Worm (Caenorhabditis elegans) whole organism, L2 larva: Measurements from ENCODE around the gene C10A4.7.

Source experiments
- C34F6.9 ChIP-seq: fragments of 150-350 bp; optimal IDR thresholded peaks from 2 replicates; lab custom pipeline; 2014; ENCODE audit warnings: missing biosample characterization, missing genetic modification characterization
- elt-1 ChIP-seq: fragments of 150-350 bp; optimal IDR thresholded peaks from 2 replicates; lab custom pipeline; 2014; ENCODE audit warnings: missing biosample characterization, missing genetic modification characterization
- elt-3 ChIP-seq: sonication (generic microtip); optimal IDR thresholded peaks from 2 replicates; lab custom pipeline; 2017; ENCODE audit warnings: missing biosample characterization, missing genetic modification characterization
- lin-11 ChIP-seq: fragments of 150-350 bp; sonication (generic microtip); optimal IDR thresholded peaks from 2 replicates; lab custom pipeline; 2014; ENCODE audit warnings: missing biosample characterization, missing genetic modification characterization, inconsistent platforms, mixed read lengths
- mdl-1 ChIP-seq, 2 experiments: fragments of 150-350 bp in 1 of 2; sonication (generic microtip) in 1 of 2; optimal IDR thresholded peaks; 2 replicates each; lab custom pipeline; 2017; ENCODE audit warnings: missing biosample characterization in 2 of 2, missing genetic modification characterization in 2 of 2
- nhr-10 ChIP-seq: sonication (generic microtip); optimal IDR thresholded peaks from 2 replicates; lab custom pipeline; 2017; ENCODE audit warnings: missing biosample characterization, missing genetic modification characterization
- nhr-11 ChIP-seq: fragments of 150-350 bp; optimal IDR thresholded peaks from 2 replicates; lab custom pipeline; 2014; ENCODE audit warnings: missing biosample characterization, missing genetic modification characterization
- nhr-12 ChIP-seq: fragments of 150-350 bp; optimal IDR thresholded peaks from 2 replicates; lab custom pipeline; 2014; ENCODE audit warnings: missing biosample characterization, missing genetic modification characterization
- nhr-237 ChIP-seq: fragments of 150-350 bp; optimal IDR thresholded peaks from 2 replicates; lab custom pipeline; 2014; ENCODE audit warnings: missing biosample characterization, missing genetic modification characterization
- unc-39 ChIP-seq: fragments of 150-350 bp; optimal IDR thresholded peaks from 2 replicates; lab custom pipeline; 2014; ENCODE audit warnings: missing biosample characterization, missing genetic modification characterization

ce11 chrX:7371945-7372344, 43.4 kb downstream of the C10A4.7 start:
- TF ChIP-seq elt-1 (tag; lab: Kevin White, UChicago): no peak
- TF ChIP-seq mdl-1 (tag; optimal IDR thresholded peaks at IDR 0.05; lab: Kevin White, UChicago): no peak
- no peak for TF ChIP-seq elt-3
- no peak for TF ChIP-seq nhr-237 (tag; lab: Kevin White, UChicago)
- no peak for TF ChIP-seq nhr-12 (tag; lab: Kevin White, UChicago)
- TF ChIP-seq lin-11: no peak
- no peak for TF ChIP-seq nhr-10 (tag; lab: Kevin White, UChicago)
- TF ChIP-seq C34F6.9 (tag; lab: Kevin White, UChicago): no peak
- TF ChIP-seq unc-39 (tag; lab: Kevin White, UChicago): no peak
- no peak for TF ChIP-seq nhr-11
